Worm (Caenorhabditis elegans) whole organism, L4 larva: ENCODE measurements around the gene lsm-1.

ENCODE experiments used
- F49E8.2 ChIP-seq: sonication (generic microtip); optimal IDR thresholded peaks from 2 replicates; lab custom pipeline; 2016; ENCODE audit warnings: missing compliant biosample characterization, mild to moderate bottlenecking, missing genetic modification characterization, borderline replicate concordance
- ZK546.5 ChIP-seq, 2 experiments: sonication (generic microtip); optimal IDR thresholded peaks; 2 replicates each; lab custom pipeline; 2017; ENCODE audit warnings: missing biosample characterization in 2 of 2, missing genetic modification characterization in 2 of 2
- aly-2 ChIP-seq: sonication (generic microtip); optimal IDR thresholded peaks from 2 replicates; lab custom pipeline; 2018; ENCODE audit warnings: missing biosample characterization, missing genetic modification characterization
- ceh-28 ChIP-seq: fragments of 150-350 bp; optimal IDR thresholded peaks from 2 replicates; lab custom pipeline; 2014; ENCODE audit warnings: missing biosample characterization, missing genetic modification reagents, missing genetic modification characterization
- daf-12 ChIP-seq: fragments of 150-350 bp; optimal IDR thresholded peaks from 2 replicates; lab custom pipeline; 2014; ENCODE audit warnings: missing biosample characterization, missing genetic modification reagents, missing genetic modification characterization
- dmd-8 ChIP-seq: fragments of 200-800 bp; sonication (Bioruptor generic); IDR thresholded peaks from 2 replicates; pipeline ENCODE4 v1.3.6; 2022; ENCODE audit warnings: missing genetic modification characterization, missing compliant biosample characterization
- madf-9 ChIP-seq: fragments of 200-800 bp; sonication (Bioruptor generic); conservative IDR thresholded peaks from 2 replicates; pipeline ENCODE4 v1.3.6; 2022; ENCODE audit warnings: missing genetic modification reagents, missing genetic modification characterization, missing compliant biosample characterization
- nhr-11 ChIP-seq: fragments of 150-350 bp; optimal IDR thresholded peaks from 2 replicates; lab custom pipeline; 2014; ENCODE audit warnings: missing biosample characterization, missing genetic modification characterization
- nhr-237 ChIP-seq: sonication (generic microtip); optimal IDR thresholded peaks from 2 replicates; lab custom pipeline; 2017; ENCODE audit warnings: missing biosample characterization, missing genetic modification characterization
- nhr-28 ChIP-seq: fragments of 150-350 bp; optimal IDR thresholded peaks from 2 replicates; lab custom pipeline; 2014; ENCODE audit warnings: missing biosample characterization, missing genetic modification characterization
- pqm-1 ChIP-seq: sonication (generic microtip); optimal IDR thresholded peaks from 2 replicates; lab custom pipeline; 2017; ENCODE audit warnings: missing biosample characterization, missing genetic modification characterization
- tag-97 ChIP-seq: fragments of 200-800 bp; sonication (Bioruptor generic); IDR thresholded peaks from 2 replicates; pipeline ENCODE4 v1.3.6; 2022; ENCODE audit warnings: missing genetic modification characterization, missing compliant biosample characterization

DNA sequence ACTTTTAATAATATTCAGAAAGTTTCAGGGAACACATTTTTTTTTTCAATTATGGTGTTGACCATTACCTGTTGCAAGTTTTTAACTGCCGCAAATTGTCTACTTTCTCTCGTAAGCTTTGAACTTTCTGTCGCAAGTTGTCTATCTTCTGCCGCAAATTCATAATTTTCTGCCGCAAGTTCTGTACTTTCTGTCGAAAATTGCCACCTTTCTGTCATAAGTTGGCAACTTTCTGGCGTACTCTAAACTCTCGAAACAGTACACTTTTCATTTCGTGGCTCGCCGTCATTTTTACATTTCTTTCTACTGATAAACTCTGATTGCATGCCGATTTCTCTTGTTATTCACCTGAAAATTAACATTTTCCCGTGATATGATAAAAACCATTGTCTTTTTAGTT, 28.6 kb downstream of the lsm-1 start:
- TF ChIP-seq F49E8.2 (tag; lab: Kevin White, UChicago) (no peak), madf-9 (GFP tag; lab: Robert Waterston, UW) (no peak), aly-2 (tag; lab: Kevin White, UChicago) (no peak), nhr-237 (tag; lab: Kevin White, UChicago) (no peak), ceh-28 (tag; lab: Kevin White, UChicago) (no peak), pqm-1 (tag; lab: Kevin White, UChicago) (no peak), daf-12 (tag; lab: Kevin White, UChicago) (no peak), tag-97 (GFP tag; lab: Robert Waterston, UW) (no peak), dmd-8 (GFP tag; lab: Robert Waterston, UW) (no peak), nhr-28 (no peak), nhr-11 (no peak), ZK546.5 (tag; optimal IDR thresholded peaks at IDR 0.05; lab: Kevin White, UChicago) (no peak)
